Fruit fly (Drosophila melanogaster) whole organism, embryonic: ENCODE data around the gene cort.

ENCODE experiments used
- Atf-2 ChIP-seq: fragments of 200-800 bp; sonication (Bioruptor generic); optimal IDR thresholded peaks from 2 replicates; lab custom pipeline; 2016; ENCODE audit warnings: missing biosample characterization, missing genetic modification characterization
- BtbVII ChIP-seq: fragments of 200-800 bp; sonication (Bioruptor generic); optimal IDR thresholded peaks from 3 replicates; lab custom pipeline; 2017; ENCODE audit warnings: missing biosample characterization, mild to moderate bottlenecking, missing genetic modification characterization
- CG12104 ChIP-seq: fragments of 200-800 bp; sonication (Bioruptor generic); optimal IDR thresholded peaks from 3 replicates; lab custom pipeline; 2016; ENCODE audit warnings: missing biosample characterization, missing genetic modification characterization
- CG12391 ChIP-seq: fragments of 200-800 bp; sonication (Bioruptor generic); optimal IDR thresholded peaks from 3 replicates; lab custom pipeline; 2018; ENCODE audit warnings: missing biosample characterization, mild to moderate bottlenecking, missing genetic modification characterization, moderate library complexity
- CG14014 ChIP-seq: fragments of 200-800 bp; sonication (Bioruptor generic); IDR thresholded peaks from 2 replicates; pipeline ENCODE4 v1.3.6; 2022; ENCODE audit warnings: missing biosample characterization, missing genetic modification characterization
- CG1603 ChIP-seq: fragments of 200-800 bp; sonication (Bioruptor generic); optimal IDR thresholded peaks from 2 replicates; lab custom pipeline; 2019; ENCODE audit warnings: missing biosample characterization, mild to moderate bottlenecking, missing genetic modification characterization, moderate library complexity
- CG17186 ChIP-seq: fragments of 200-800 bp; sonication (Bioruptor generic); optimal IDR thresholded peaks from 3 replicates; lab custom pipeline; 2017; ENCODE audit warnings: missing biosample characterization, missing genetic modification reagents, missing genetic modification characterization
- CG17802 ChIP-seq: fragments of 200-800 bp; sonication (Bioruptor generic); optimal IDR thresholded peaks from 2 replicates; lab custom pipeline; 2018; ENCODE audit warnings: missing biosample characterization, mild to moderate bottlenecking, missing genetic modification characterization, moderate library complexity
- CG18764 ChIP-seq: fragments of 200-800 bp; sonication (Bioruptor generic); optimal IDR thresholded peaks from 3 replicates; lab custom pipeline; 2016; ENCODE audit warnings: missing biosample characterization, missing genetic modification characterization
- CG2202 ChIP-seq: fragments of 200-800 bp; sonication (Bioruptor generic); optimal IDR thresholded peaks from 2 replicates; lab custom pipeline; 2018; ENCODE audit warnings: missing biosample characterization, mild to moderate bottlenecking, missing genetic modification characterization
- CG2875 ChIP-seq: fragments of 200-800 bp; sonication (Bioruptor generic); optimal IDR thresholded peaks from 2 replicates; lab custom pipeline; 2017; ENCODE audit warnings: missing biosample characterization, mild to moderate bottlenecking, missing genetic modification characterization, missing genetic modification reagents
- CG2889 ChIP-seq: fragments of 200-800 bp; sonication (Bioruptor generic); IDR thresholded peaks from 3 replicates; pipeline ENCODE4 v1.3.6; 2022; ENCODE audit warnings: missing biosample characterization, missing genetic modification characterization
- CG3065 ChIP-seq: fragments of 200-800 bp; sonication (Bioruptor generic); optimal IDR thresholded peaks from 2 replicates; lab custom pipeline; 2016; ENCODE audit warnings: missing biosample characterization, missing genetic modification characterization
- CG6791 ChIP-seq: fragments of 200-800 bp; sonication (Bioruptor generic); IDR thresholded peaks from 3 replicates; pipeline ENCODE4 v1.3.6; 2022; ENCODE audit warnings: missing biosample characterization, missing genetic modification characterization; ENCODE audit not compliant: partially characterized antibody
- CG6854 ChIP-seq: fragments of 200-800 bp; sonication (Bioruptor generic); optimal IDR thresholded peaks from 3 replicates; lab custom pipeline; 2017; ENCODE audit warnings: missing biosample characterization, mild to moderate bottlenecking, missing genetic modification characterization
- CG7556 ChIP-seq: fragments of 200-800 bp; sonication (Bioruptor generic); optimal IDR thresholded peaks from 2 replicates; lab custom pipeline; 2017; ENCODE audit warnings: missing biosample characterization, mild to moderate bottlenecking, missing genetic modification characterization
- CG7839 ChIP-seq: fragments of 200-800 bp; sonication (Bioruptor generic); optimal IDR thresholded peaks from 3 replicates; lab custom pipeline; 2018; ENCODE audit warnings: missing biosample characterization, mild to moderate bottlenecking, missing genetic modification characterization, moderate library complexity
- CG8944 ChIP-seq: fragments of 200-800 bp; sonication (Bioruptor generic); optimal IDR thresholded peaks from 3 replicates; lab custom pipeline; 2016; ENCODE audit warnings: missing biosample characterization, missing genetic modification characterization
- CG9437 ChIP-seq: fragments of 200-800 bp; sonication (Bioruptor generic); optimal IDR thresholded peaks from 2 replicates; lab custom pipeline; 2018; ENCODE audit warnings: missing biosample characterization, mild to moderate bottlenecking, missing genetic modification characterization
- Chrac-16 ChIP-seq: fragments of 200-800 bp; sonication (Bioruptor generic); optimal IDR thresholded peaks from 3 replicates; lab custom pipeline; 2016; ENCODE audit warnings: missing biosample characterization, missing genetic modification characterization
- Dfd ChIP-seq, 2 experiments: fragments of >200 bp; optimal IDR thresholded peaks; 2 replicates each; lab custom pipeline; 2017; ENCODE audit warnings: missing biosample characterization in 2 of 2, missing genetic modification characterization in 2 of 2
- H2.0 ChIP-seq: fragments of 200-800 bp; sonication (Bioruptor generic); IDR thresholded peaks from 2 replicates; pipeline ENCODE4 v1.3.6; 2022; ENCODE audit warnings: missing biosample characterization, missing genetic modification characterization
- Hsf ChIP-seq: fragments of 200-800 bp; sonication (Bioruptor generic); optimal IDR thresholded peaks from 3 replicates; lab custom pipeline; 2016; ENCODE audit warnings: missing biosample characterization, missing genetic modification characterization
- Kr ChIP-seq: fragments of 200-800 bp; sonication (Bioruptor generic); optimal IDR thresholded peaks from 2 replicates; lab custom pipeline; 2017; ENCODE audit warnings: missing biosample characterization, mild to moderate bottlenecking, missing genetic modification characterization
- Ptx1 ChIP-seq: fragments of 200-800 bp; sonication (Bioruptor generic); IDR thresholded peaks from 2 replicates; pipeline ENCODE4 v1.3.6; 2022; ENCODE audit warnings: missing biosample characterization, missing genetic modification characterization
- Xrp1 ChIP-seq: fragments of 200-800 bp; sonication (Bioruptor generic); IDR thresholded peaks from 2 replicates; pipeline ENCODE4 v1.3.6; 2022; ENCODE audit warnings: missing biosample characterization, missing genetic modification characterization
- bigmax ChIP-seq: fragments of 200-800 bp; sonication (Bioruptor generic); optimal IDR thresholded peaks from 2 replicates; lab custom pipeline; 2018; ENCODE audit warnings: missing biosample characterization, mild to moderate bottlenecking, missing genetic modification characterization
- cg ChIP-seq: fragments of 200-800 bp; sonication (Bioruptor generic); optimal IDR thresholded peaks from 3 replicates; lab custom pipeline; 2019; ENCODE audit warnings: missing biosample characterization, mild to moderate bottlenecking, missing genetic modification characterization, moderate library complexity
- chm ChIP-seq: fragments of 200-800 bp; sonication (Bioruptor generic); IDR thresholded peaks from 2 replicates; pipeline ENCODE4 v1.3.6; 2022; ENCODE audit warnings: missing biosample characterization, missing genetic modification characterization
- dmrt11E ChIP-seq: fragments of 200-800 bp; sonication (Bioruptor generic); optimal IDR thresholded peaks from 3 replicates; lab custom pipeline; 2018; ENCODE audit warnings: missing biosample characterization, mild to moderate bottlenecking, missing genetic modification characterization, moderate library complexity
- dpn ChIP-seq, 2 experiments: fragments of 200-800 bp; sonication (Bioruptor generic); optimal IDR thresholded peaks; 3 replicates each; lab custom pipeline; 2016; ENCODE audit warnings: missing biosample characterization in 2 of 2, missing genetic modification characterization in 2 of 2
- ewg ChIP-seq: fragments of 200-800 bp; sonication (Bioruptor generic); optimal IDR thresholded peaks from 3 replicates; lab custom pipeline; 2017; ENCODE audit warnings: mild to moderate bottlenecking, missing biosample characterization, missing genetic modification reagents, missing genetic modification characterization
- fru ChIP-seq: fragments of >200 bp; optimal IDR thresholded peaks from 2 replicates; lab custom pipeline; 2017
- gfzf ChIP-seq: fragments of 200-800 bp; sonication (Bioruptor generic); optimal IDR thresholded peaks from 2 replicates; lab custom pipeline; 2016; ENCODE audit warnings: missing biosample characterization, mild to moderate bottlenecking, missing genetic modification characterization, moderate library complexity
- grau ChIP-seq: fragments of 200-800 bp; optimal IDR thresholded peaks from 3 replicates; lab custom pipeline; 2019; ENCODE audit warnings: missing biosample characterization, mild to moderate bottlenecking, missing genetic modification characterization, moderate library complexity
- gt ChIP-seq: fragments of 200-800 bp; sonication (Bioruptor generic); IDR thresholded peaks from 2 replicates; pipeline ENCODE4 v1.3.6; 2022; ENCODE audit warnings: missing biosample characterization, missing genetic modification characterization
- kah ChIP-seq: fragments of 200-800 bp; sonication (Bioruptor generic); optimal IDR thresholded peaks from 2 replicates; lab custom pipeline; 2018; ENCODE audit warnings: missing biosample characterization, mild to moderate bottlenecking, missing genetic modification characterization
- klu ChIP-seq: fragments of 200-800 bp; sonication (Bioruptor generic); IDR thresholded peaks from 2 replicates; pipeline ENCODE4 v1.3.6; 2022; ENCODE audit warnings: missing biosample characterization, missing genetic modification characterization
- lov ChIP-seq, 2 experiments: fragments of 200-800 bp in 1 of 2; fragments of >200 bp in 1 of 2; sonication (Bioruptor generic) in 1 of 2; IDR thresholded peaks in 1 of 2; optimal IDR thresholded peaks in 1 of 2; 2 replicates in 1 of 2; 3 replicates in 1 of 2; pipeline versions ENCODE4 v1.3.6 to Lab custom; 2017 to 2022; ENCODE audit warnings: missing biosample characterization in 1 of 2, missing genetic modification characterization in 1 of 2
- pb ChIP-seq: fragments of 200-800 bp; sonication (Bioruptor generic); optimal IDR thresholded peaks from 3 replicates; lab custom pipeline; 2016; ENCODE audit warnings: missing biosample characterization, missing genetic modification characterization
- peb ChIP-seq: fragments of 200-800 bp; sonication (Bioruptor generic); IDR thresholded peaks from 2 replicates; pipeline ENCODE4 v1.3.6; 2022; ENCODE audit warnings: missing biosample characterization, missing genetic modification characterization
- prd ChIP-seq, 3 experiments: fragments of >200 bp in 2 of 3; fragments of 200-800 bp in 1 of 3; sonication (Bioruptor generic) in 1 of 3; optimal IDR thresholded peaks in 2 of 3; IDR thresholded peaks in 1 of 3; 2 replicates in 2 of 3; 3 replicates in 1 of 3; pipeline versions ENCODE4 v1.3.6 to Lab custom; 2017 to 2022; ENCODE audit warnings: missing biosample characterization in 1 of 3, missing genetic modification characterization in 1 of 3
- sisA ChIP-seq: fragments of 200-800 bp; sonication (Bioruptor generic); IDR thresholded peaks from 2 replicates; pipeline ENCODE4 v1.3.6; 2022; ENCODE audit warnings: missing biosample characterization, missing genetic modification characterization
- tin ChIP-seq: fragments of 200-800 bp; sonication (Bioruptor generic); optimal IDR thresholded peaks from 3 replicates; lab custom pipeline; 2016; ENCODE audit warnings: missing biosample characterization, missing genetic modification characterization
- vfl ChIP-seq: fragments of 200-800 bp; sonication (Bioruptor generic); optimal IDR thresholded peaks from 2 replicates; lab custom pipeline; 2016; ENCODE audit warnings: missing biosample characterization, missing genetic modification characterization
- wek ChIP-seq: fragments of 200-800 bp; sonication (Bioruptor generic); optimal IDR thresholded peaks from 3 replicates; lab custom pipeline; 2018; ENCODE audit warnings: missing biosample characterization, mild to moderate bottlenecking, missing genetic modification characterization, moderate library complexity
- zfh1 ChIP-seq: fragments of 200-800 bp; sonication (Bioruptor generic); IDR thresholded peaks from 3 replicates; pipeline ENCODE4 v1.3.6; 2022; ENCODE audit warnings: missing biosample characterization, missing genetic modification characterization

The cort gene

DNA sequence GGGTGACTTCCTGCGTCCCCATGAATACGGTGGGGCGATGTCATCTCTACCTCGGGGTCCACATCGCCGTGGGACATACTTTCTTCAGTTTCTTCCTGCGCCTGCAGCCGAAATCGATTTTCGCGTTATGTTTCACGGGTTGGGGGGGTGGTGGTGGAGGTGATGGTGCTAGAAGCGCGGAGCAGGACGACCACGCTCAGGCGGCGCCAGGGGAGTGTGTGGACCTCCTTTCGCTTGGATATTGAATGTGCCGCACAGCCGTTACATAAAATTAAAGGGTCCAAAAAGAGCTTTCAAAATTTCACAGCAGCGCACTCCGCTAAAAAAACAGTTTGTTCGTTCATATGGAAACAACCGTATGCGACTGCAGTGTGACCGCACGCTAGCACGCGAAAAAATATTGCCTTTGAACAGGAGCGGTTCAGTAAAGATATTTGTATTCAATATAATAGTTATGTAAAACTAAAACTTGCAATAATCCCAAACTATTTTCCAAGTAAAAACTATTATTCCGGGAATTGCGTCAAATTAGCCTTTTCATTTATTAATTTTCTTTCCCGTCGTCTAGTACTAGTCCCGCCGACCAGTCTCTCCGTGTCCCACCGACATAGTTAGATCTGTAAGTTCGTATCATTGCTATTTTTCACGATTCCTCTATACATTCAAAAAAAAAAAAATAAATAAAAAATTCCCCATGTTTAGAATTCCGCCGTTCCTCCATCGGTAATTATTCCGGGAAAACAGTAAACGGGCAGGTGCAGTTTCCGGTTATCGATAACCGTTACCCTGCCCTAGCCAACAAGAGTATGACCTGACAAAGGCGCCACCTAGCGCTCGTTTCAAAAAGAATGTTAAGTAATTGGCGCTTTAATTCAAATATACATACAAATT lies 7.8 kb upstream of the cort start, which contains the start of gene Nhe3 (continued):
- TF ChIP-seq Atf-2 (GFP tag; lab: Kevin White, UChicago) (peak; percentile 72), CG7839 (tag; lab: Kevin White, UChicago) (peak; percentile 85), CG7556 (GFP tag; lab: Kevin White, UChicago) (peak; percentile 81), H2.0 (GFP tag; lab: Robert Waterston, UW) (peak; percentile 62), CG3065 (GFP tag; lab: Kevin White, UChicago) (peak; percentile 59), BtbVII (peak; percentile 48), CG12391 (tag; lab: Kevin White, UChicago) (peak; percentile 86), CG18764 (GFP tag; lab: Kevin White, UChicago) (peak; percentile 61), dmrt11E (peak; percentile 77), CG12104 (GFP tag; lab: Kevin White, UChicago) (peak; percentile 73), ewg (peak; percentile 73), CG2875 (peak; percentile 46), Dfd (GFP tag; optimal IDR thresholded peaks at IDR 0.05; lab: Kevin White, UChicago) (no peak), dpn (GFP tag; optimal IDR thresholded peaks at IDR 0.05; lab: Kevin White, UChicago) (peak; percentile 75 to 85), CG17186 (GFP tag; lab: Kevin White, UChicago) (peak; percentile 30), cg (GFP tag; lab: Kevin White, UChicago) (no peak), CG6854 (peak; percentile 30), tin (peak; percentile 89), CG6791 (GFP tag; lab: Robert Waterston, UW) (peak; percentile 65; the same call in 2 of the 3 replicates), lov (optimal IDR thresholded peaks at IDR 0.05; lab: Kevin White, UChicago) (no peak), lov (GFP tag; IDR thresholded peaks at IDR 0.05; lab: Robert Waterston, UW) (peak; percentile 70; the same call in 2 of the 3 replicates), fru (lab: Kevin White, UChicago) (no peak), peb (GFP tag; lab: Robert Waterston, UW) (peak; percentile 32; the same call in 1 of the 2 replicates), Ptx1 (GFP tag; lab: Robert Waterston, UW) (peak; percentile 89), klu (GFP tag; lab: Robert Waterston, UW) (peak; percentile 74), sisA (GFP tag; lab: Robert Waterston, UW) (peak; percentile 84), bigmax (no peak), wek (GFP tag; lab: Kevin White, UChicago) (no peak), CG9437 (GFP tag; lab: Kevin White, UChicago) (peak; percentile 54), CG8944 (GFP tag; lab: Kevin White, UChicago) (peak; percentile 68), Xrp1 (GFP tag; lab: Robert Waterston, UW) (peak; percentile 82), zfh1 (GFP tag; lab: Robert Waterston, UW) (peak; percentile 88; the same call in 2 of the 3 replicates), CG17802 (peak; percentile 26), gt (peak; percentile 42; the same call in 1 of the 2 replicates), grau (peak; percentile 78), chm (GFP tag; lab: Robert Waterston, UW) (0 out of 2 replicates have a peak, but pooled peaks have one; percentile 74), CG1603 (tag; lab: Kevin White, UChicago) (peak; percentile 66), vfl (peak; percentile 81), prd (optimal IDR thresholded peaks at IDR 0.05; lab: Kevin White, UChicago) (no peak), prd (GFP tag; IDR thresholded peaks at IDR 0.05; lab: Robert Waterston, UW) (peak; percentile 90), CG14014 (peak; percentile 84), gfzf (GFP tag; lab: Kevin White, UChicago) (peak; percentile 74), Hsf (GFP tag; lab: Kevin White, UChicago) (peak; percentile 90), kah (no peak), CG2202 (peak; percentile 36), Chrac-16 (peak; percentile 80), Kr (GFP tag; lab: Kevin White, UChicago) (no peak), pb (GFP tag; lab: Kevin White, UChicago) (peak; percentile 63), CG2889 (peak; percentile 78; the same call in 2 of the 3 replicates)
